Fruit fly (Drosophila melanogaster) whole organism, embryonic: ENCODE measurements around the gene CG15882.

Experiments
- ATbp ChIP-seq: fragments of 200-800 bp; sonication (Bioruptor generic); optimal IDR thresholded peaks from 2 replicates; lab custom pipeline; 2017; ENCODE audit warnings: missing biosample characterization, mild to moderate bottlenecking, missing genetic modification characterization, missing genetic modification reagents
- Atf6 ChIP-seq: fragments of 200-800 bp; sonication (Bioruptor generic); IDR thresholded peaks from 2 replicates; pipeline ENCODE4 v1.3.6; 2022; ENCODE audit warnings: missing biosample characterization, missing genetic modification characterization
- CG1024 ChIP-seq: fragments of 200-800 bp; sonication (Bioruptor generic); IDR thresholded peaks from 2 replicates; pipeline ENCODE4 v1.3.6; 2022; ENCODE audit warnings: missing biosample characterization, missing genetic modification characterization
- CG10267 ChIP-seq: fragments of 200-800 bp; sonication (Bioruptor generic); optimal IDR thresholded peaks from 2 replicates; lab custom pipeline; 2018; ENCODE audit warnings: missing biosample characterization, mild to moderate bottlenecking, missing genetic modification characterization, moderate library complexity
- CG10366 ChIP-seq: fragments of 200-800 bp; sonication (Bioruptor generic); IDR thresholded peaks from 2 replicates; pipeline ENCODE4 v1.3.6; 2022; ENCODE audit warnings: missing biosample characterization, missing genetic modification characterization
- CG10654 ChIP-seq: fragments of 200-800 bp; sonication (Bioruptor generic); optimal IDR thresholded peaks from 2 replicates; lab custom pipeline; 2016; ENCODE audit warnings: missing biosample characterization, missing genetic modification characterization
- CG11695 ChIP-seq: fragments of 200-800 bp; sonication (Bioruptor generic); IDR thresholded peaks from 3 replicates; pipeline ENCODE4 v1.3.6; 2022; ENCODE audit warnings: missing biosample characterization, missing genetic modification characterization
- CG1233 ChIP-seq: fragments of 200-800 bp; sonication (Bioruptor generic); optimal IDR thresholded peaks from 4 replicates; lab custom pipeline; 2018; ENCODE audit warnings: missing biosample characterization, mild to moderate bottlenecking, missing genetic modification characterization
- CG12391 ChIP-seq: fragments of 200-800 bp; sonication (Bioruptor generic); optimal IDR thresholded peaks from 3 replicates; lab custom pipeline; 2018; ENCODE audit warnings: missing biosample characterization, mild to moderate bottlenecking, missing genetic modification characterization, moderate library complexity
- CG12942 ChIP-seq: fragments of 200-800 bp; sonication (Bioruptor generic); optimal IDR thresholded peaks from 3 replicates; lab custom pipeline; 2016; ENCODE audit warnings: missing biosample characterization, missing genetic modification characterization
- CG13424 ChIP-seq: fragments of 200-800 bp; sonication (Bioruptor generic); optimal IDR thresholded peaks from 2 replicates; lab custom pipeline; 2019; ENCODE audit warnings: missing biosample characterization, mild to moderate bottlenecking, missing genetic modification characterization, moderate library complexity
- CG14050 ChIP-seq: fragments of 200-800 bp; sonication (Bioruptor generic); IDR thresholded peaks from 3 replicates; pipeline ENCODE4 v1.3.6; 2022; ENCODE audit warnings: missing biosample characterization, missing genetic modification characterization
- CG14965 ChIP-seq: fragments of 200-800 bp; sonication (Bioruptor generic); optimal IDR thresholded peaks from 2 replicates; lab custom pipeline; 2016; ENCODE audit warnings: missing biosample characterization, missing genetic modification characterization, borderline replicate concordance
- CG1792 ChIP-seq: fragments of 200-800 bp; sonication (Bioruptor generic); optimal IDR thresholded peaks from 2 replicates; lab custom pipeline; 2016; ENCODE audit warnings: missing biosample characterization, missing genetic modification characterization
- CG31365 ChIP-seq: fragments of 200-800 bp; sonication (Bioruptor generic); optimal IDR thresholded peaks from 2 replicates; lab custom pipeline; 2018; ENCODE audit warnings: missing biosample characterization, mild to moderate bottlenecking, missing genetic modification characterization
- CG5180 ChIP-seq: fragments of 200-800 bp; sonication (Bioruptor generic); optimal IDR thresholded peaks from 3 replicates; lab custom pipeline; 2017; ENCODE audit warnings: missing biosample characterization, missing genetic modification characterization, mild to moderate bottlenecking, moderate library complexity, missing genetic modification reagents
- CG6175 ChIP-seq: fragments of 200-800 bp; sonication (Bioruptor generic); IDR thresholded peaks from 3 replicates; pipeline ENCODE4 v1.3.6; 2022; ENCODE audit warnings: missing biosample characterization, missing genetic modification characterization
- CG7987 ChIP-seq: fragments of 200-800 bp; sonication (Bioruptor generic); optimal IDR thresholded peaks from 2 replicates; lab custom pipeline; 2018; ENCODE audit warnings: missing biosample characterization, mild to moderate bottlenecking, missing genetic modification characterization, moderate library complexity
- CG8359 ChIP-seq: fragments of 200-800 bp; sonication (Bioruptor generic); optimal IDR thresholded peaks from 2 replicates; lab custom pipeline; 2017; ENCODE audit warnings: missing biosample characterization, mild to moderate bottlenecking, missing genetic modification characterization, borderline replicate concordance
- Dip2 ChIP-seq: fragments of 200-800 bp; sonication (Bioruptor generic); IDR thresholded peaks from 2 replicates; pipeline ENCODE4 v1.3.6; 2022; ENCODE audit warnings: missing biosample characterization, missing genetic modification characterization
- Ets97D ChIP-seq: fragments of 200-800 bp; sonication (Bioruptor generic); optimal IDR thresholded peaks from 3 replicates; lab custom pipeline; 2016; ENCODE audit warnings: missing biosample characterization, missing genetic modification characterization
- HmgD ChIP-seq: fragments of 200-800 bp; sonication (Bioruptor generic); optimal IDR thresholded peaks from 3 replicates; lab custom pipeline; 2016; ENCODE audit warnings: missing biosample characterization, missing genetic modification characterization
- Lhr ChIP-seq: fragments of 200-800 bp; sonication (Bioruptor generic); optimal IDR thresholded peaks from 3 replicates; lab custom pipeline; 2017; ENCODE audit warnings: mild to moderate bottlenecking, missing biosample characterization, missing genetic modification reagents, missing genetic modification characterization
- Mad ChIP-seq: fragments of 200-800 bp; sonication (Bioruptor generic); optimal IDR thresholded peaks from 2 replicates; lab custom pipeline; 2016; ENCODE audit warnings: missing biosample characterization, missing genetic modification characterization
- Med ChIP-seq: fragments of 200-800 bp; sonication (Bioruptor generic); peaks from one replicate; lab custom pipeline; 2016; ENCODE audit warnings: missing biosample characterization, missing genetic modification characterization, mild to moderate bottlenecking, inconsistent platforms, moderate library complexity
- Nf-YC ChIP-seq: fragments of 200-800 bp; optimal IDR thresholded peaks from 3 replicates; lab custom pipeline; 2019; ENCODE audit warnings: missing biosample characterization, mild to moderate bottlenecking, missing genetic modification characterization, moderate library complexity
- Oli ChIP-seq: fragments of 200-800 bp; sonication (Bioruptor generic); optimal IDR thresholded peaks from 2 replicates; lab custom pipeline; 2018; ENCODE audit warnings: missing biosample characterization, mild to moderate bottlenecking, missing genetic modification characterization, moderate library complexity
- Sry-δ ChIP-seq: fragments of 200-800 bp; sonication (Bioruptor generic); optimal IDR thresholded peaks from 2 replicates; lab custom pipeline; 2016; ENCODE audit warnings: missing biosample characterization, missing genetic modification characterization
- Xbp1 ChIP-seq: fragments of 200-800 bp; sonication (Bioruptor generic); optimal IDR thresholded peaks from 3 replicates; lab custom pipeline; 2016; ENCODE audit warnings: missing biosample characterization, mild to moderate bottlenecking, missing genetic modification characterization
- amos ChIP-seq: fragments of 200-800 bp; sonication (Bioruptor generic); IDR thresholded peaks from 2 replicates; pipeline ENCODE4 v1.3.6; 2022; ENCODE audit warnings: missing biosample characterization, missing genetic modification characterization; ENCODE audit not compliant: partially characterized antibody
- ase ChIP-seq: fragments of 200-800 bp; sonication (Bioruptor generic); IDR thresholded peaks from 3 replicates; pipeline ENCODE4 v1.3.6; 2022; ENCODE audit warnings: missing biosample characterization, missing genetic modification characterization
- ato ChIP-seq: fragments of 200-800 bp; sonication (Bioruptor generic); IDR thresholded peaks from 2 replicates; pipeline ENCODE4 v1.3.6; 2022; ENCODE audit warnings: missing biosample characterization, missing genetic modification characterization; ENCODE audit not compliant: partially characterized antibody
- az2 ChIP-seq: fragments of 200-800 bp; sonication (Bioruptor generic); optimal IDR thresholded peaks from 3 replicates; lab custom pipeline; 2016; ENCODE audit warnings: missing biosample characterization, missing genetic modification characterization
- dati ChIP-seq: fragments of 200-800 bp; sonication (Bioruptor generic); IDR thresholded peaks from 2 replicates; pipeline ENCODE4 v1.3.6; 2022; ENCODE audit warnings: missing biosample characterization, missing genetic modification characterization
- en ChIP-seq: fragments of 200-800 bp; sonication (Bioruptor generic); optimal IDR thresholded peaks from 2 replicates; lab custom pipeline; 2016; ENCODE audit warnings: missing biosample characterization, missing genetic modification characterization
- eve ChIP-seq, 2 experiments: fragments of >200 bp; optimal IDR thresholded peaks; 2 replicates each; lab custom pipeline; 2017; ENCODE audit warnings: missing biosample characterization in 2 of 2, missing genetic modification characterization in 2 of 2
- ewg ChIP-seq: fragments of 200-800 bp; sonication (Bioruptor generic); optimal IDR thresholded peaks from 3 replicates; lab custom pipeline; 2017; ENCODE audit warnings: mild to moderate bottlenecking, missing biosample characterization, missing genetic modification reagents, missing genetic modification characterization
- ftz-f1 ChIP-seq: fragments of 200-800 bp; sonication (Bioruptor generic); optimal IDR thresholded peaks from 2 replicates; lab custom pipeline; 2016; ENCODE audit warnings: missing biosample characterization, missing genetic modification characterization
- gcm2 ChIP-seq: fragments of 200-800 bp; sonication (Bioruptor generic); optimal IDR thresholded peaks from 2 replicates; lab custom pipeline; 2016; ENCODE audit warnings: missing biosample characterization, missing genetic modification characterization
- gsb ChIP-seq: fragments of 200-800 bp; sonication (Bioruptor generic); IDR thresholded peaks from 2 replicates; pipeline ENCODE4 v1.3.6; 2022; ENCODE audit warnings: missing biosample characterization, missing genetic modification characterization
- ham ChIP-seq: fragments of 200-800 bp; sonication (Bioruptor generic); IDR thresholded peaks from 2 replicates; pipeline ENCODE4 v1.3.6; 2022; ENCODE audit warnings: missing biosample characterization, missing genetic modification characterization
- inv ChIP-seq: fragments of 200-800 bp; sonication (Bioruptor generic); IDR thresholded peaks from 2 replicates; pipeline ENCODE4 v1.3.6; 2022; ENCODE audit warnings: missing biosample characterization, missing genetic modification characterization; ENCODE audit not compliant: partially characterized antibody
- mam ChIP-seq: fragments of 200-800 bp; sonication (Bioruptor generic); optimal IDR thresholded peaks from 3 replicates; lab custom pipeline; 2016; ENCODE audit warnings: missing biosample characterization, missing genetic modification characterization
- phol ChIP-seq: fragments of 200-800 bp; sonication (Bioruptor generic); optimal IDR thresholded peaks from 3 replicates; lab custom pipeline; 2018; ENCODE audit warnings: missing biosample characterization, mild to moderate bottlenecking, missing genetic modification characterization, moderate library complexity
- pum ChIP-seq: fragments of 200-800 bp; sonication (Bioruptor generic); optimal IDR thresholded peaks from 2 replicates; lab custom pipeline; 2016; ENCODE audit warnings: missing biosample characterization, missing genetic modification characterization
- pzg ChIP-seq: fragments of 200-800 bp; sonication (Bioruptor generic); optimal IDR thresholded peaks from 3 replicates; lab custom pipeline; 2018; ENCODE audit warnings: missing biosample characterization, mild to moderate bottlenecking, missing genetic modification characterization, moderate library complexity
- row ChIP-seq: fragments of 200-800 bp; sonication (Bioruptor generic); IDR thresholded peaks from 3 replicates; pipeline ENCODE4 v1.3.6; 2022; ENCODE audit warnings: missing biosample characterization, missing genetic modification characterization
- sens ChIP-seq: fragments of 200-800 bp; sonication (Bioruptor generic); peaks from one replicate; lab custom pipeline; 2016; ENCODE audit warnings: missing biosample characterization, missing genetic modification characterization
- ssp ChIP-seq: fragments of 200-800 bp; sonication (Bioruptor generic); IDR thresholded peaks from 2 replicates; pipeline ENCODE4 v1.3.6; 2022; ENCODE audit warnings: missing biosample characterization, missing genetic modification characterization
- tap ChIP-seq: fragments of 200-800 bp; optimal IDR thresholded peaks from 3 replicates; lab custom pipeline; 2019; ENCODE audit warnings: missing biosample characterization, mild to moderate bottlenecking, missing genetic modification characterization, moderate library complexity
- tio ChIP-seq: fragments of 200-800 bp; sonication (Bioruptor generic); optimal IDR thresholded peaks from 2 replicates; lab custom pipeline; 2017; ENCODE audit warnings: missing biosample characterization, missing genetic modification characterization, inconsistent platforms

The CG15882 gene

DNA sequence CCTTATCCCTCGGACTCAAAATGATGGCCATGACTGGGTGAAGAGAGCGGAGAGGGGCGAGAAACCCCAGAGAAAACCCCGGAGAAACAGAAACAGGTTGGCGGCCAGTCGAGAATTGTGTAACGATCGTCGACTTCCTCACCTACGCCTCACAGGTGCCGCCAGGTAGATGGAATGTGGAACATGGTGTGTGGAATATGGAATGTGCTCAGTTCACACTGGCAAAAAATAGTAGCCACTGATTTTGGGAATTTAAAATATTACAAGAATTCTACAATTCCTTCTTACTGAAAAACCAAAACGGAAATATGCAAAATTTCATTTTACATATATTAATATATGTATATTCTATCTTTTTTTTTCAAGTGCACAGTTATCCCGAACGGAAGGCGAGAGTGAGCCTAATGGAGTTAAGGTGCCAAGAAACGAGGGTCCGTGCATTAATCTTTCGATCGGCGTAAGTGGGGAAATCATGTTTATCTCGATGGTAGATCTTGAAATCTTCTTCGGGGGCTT lies 31.8 kb upstream of the CG15882 start:
- TF ChIP-seq tap (tag; lab: Kevin White, UChicago) = peak; percentile 73
- TF ChIP-seq Atf6 = peak; percentile 73
- peak; percentile 39 for TF ChIP-seq CG7987 (GFP tag; lab: Kevin White, UChicago)
- no peak for TF ChIP-seq dati (GFP tag; lab: Robert Waterston, UW)
- peak; percentile 79 for TF ChIP-seq CG1233 (GFP tag; lab: Kevin White, UChicago)
- TF ChIP-seq en (GFP tag; lab: Kevin White, UChicago) = no peak
- TF ChIP-seq sens (GFP tag; lab: Kevin White, UChicago) = peak; percentile 92
- peak; percentile 63 for TF ChIP-seq CG5180 (GFP tag; lab: Kevin White, UChicago)
- TF ChIP-seq Xbp1 (GFP tag; lab: Kevin White, UChicago) = peak; percentile 78
- peak in 1 of 2 experiments; percentile 13 for TF ChIP-seq eve (GFP tag; optimal IDR thresholded peaks at IDR 0.05; lab: Kevin White, UChicago)
- peak; percentile 64 for TF ChIP-seq CG10366 (GFP tag; lab: Robert Waterston, UW)
- peak; percentile 78 for TF ChIP-seq az2 (GFP tag; lab: Kevin White, UChicago)
- TF ChIP-seq amos (GFP tag; lab: Robert Waterston, UW) = no peak
- TF ChIP-seq ase (GFP tag; lab: Robert Waterston, UW) = peak; percentile 47; the same call in 1 of the 3 replicates
- TF ChIP-seq ham (GFP tag; lab: Robert Waterston, UW) = no peak
- TF ChIP-seq CG10654 = peak; percentile 75
- no peak for TF ChIP-seq gcm2 (GFP tag; lab: Kevin White, UChicago)
- TF ChIP-seq phol (tag; lab: Kevin White, UChicago) = peak; percentile 87
- TF ChIP-seq ftz-f1 = no peak
- peak; percentile 52 for TF ChIP-seq CG1024 (GFP tag; lab: Robert Waterston, UW)
- TF ChIP-seq Ets97D (GFP tag; lab: Kevin White, UChicago) = no peak
- TF ChIP-seq CG13424 (tag; lab: Kevin White, UChicago) = peak; percentile 83
- peak; percentile 38 for TF ChIP-seq mam
- peak; percentile 27; the same call in 1 of the 3 replicates for TF ChIP-seq CG14050 (GFP tag; lab: Robert Waterston, UW)
- no peak for TF ChIP-seq CG14965 (GFP tag; lab: Kevin White, UChicago)
- TF ChIP-seq CG12942 (GFP tag; lab: Kevin White, UChicago) = peak; percentile 48
- peak; percentile 82 for TF ChIP-seq row (GFP tag; lab: Robert Waterston, UW)
- TF ChIP-seq HmgD = no peak
- TF ChIP-seq gsb (GFP tag; lab: Robert Waterston, UW) = peak; percentile 54; the same call in 1 of the 2 replicates
- peak; percentile 66 for TF ChIP-seq ssp
- no peak for TF ChIP-seq CG31365 (tag; lab: Kevin White, UChicago)
- TF ChIP-seq Mad (GFP tag; lab: Kevin White, UChicago) = peak; percentile 46
- TF ChIP-seq Oli (tag; lab: Kevin White, UChicago) = peak; percentile 82
- no peak for TF ChIP-seq Dip2 (GFP tag; lab: Robert Waterston, UW)
- peak; percentile 82 for TF ChIP-seq Med (GFP tag; lab: Kevin White, UChicago)
- TF ChIP-seq Nf-YC (tag; lab: Kevin White, UChicago) = peak; percentile 33
- TF ChIP-seq ato = no peak
- TF ChIP-seq CG8359 (GFP tag; lab: Kevin White, UChicago) = peak; percentile 61
- peak; percentile 89 for TF ChIP-seq CG12391 (tag; lab: Kevin White, UChicago)
- TF ChIP-seq CG6175 = peak; percentile 52; the same call in 1 of the 3 replicates
- peak; percentile 56 for TF ChIP-seq ATbp (GFP tag; lab: Kevin White, UChicago)
- no peak for TF ChIP-seq pum (GFP tag; lab: Kevin White, UChicago)
- no peak for TF ChIP-seq CG1792 (GFP tag; lab: Kevin White, UChicago)
- peak; percentile 87 for TF ChIP-seq CG10267 (tag; lab: Kevin White, UChicago)
- peak; percentile 46 for TF ChIP-seq ewg (GFP tag; lab: Kevin White, UChicago)
- TF ChIP-seq CG11695 (GFP tag; lab: Robert Waterston, UW) = peak; percentile 75; the same call in 2 of the 3 replicates
- TF ChIP-seq Lhr (GFP tag; lab: Kevin White, UChicago) = peak; percentile 64
- no peak for TF ChIP-seq inv (GFP tag; lab: Robert Waterston, UW)
- no peak for TF ChIP-seq Sry-δ (GFP tag; lab: Kevin White, UChicago)
- TF ChIP-seq tio (GFP tag; lab: Kevin White, UChicago) = peak; percentile 77
- no peak for TF ChIP-seq pzg (GFP tag; lab: Kevin White, UChicago)
